Worm (Caenorhabditis elegans): Measurements from ENCODE around the gene cyn-17.

Gene cyn-17

DNA sequence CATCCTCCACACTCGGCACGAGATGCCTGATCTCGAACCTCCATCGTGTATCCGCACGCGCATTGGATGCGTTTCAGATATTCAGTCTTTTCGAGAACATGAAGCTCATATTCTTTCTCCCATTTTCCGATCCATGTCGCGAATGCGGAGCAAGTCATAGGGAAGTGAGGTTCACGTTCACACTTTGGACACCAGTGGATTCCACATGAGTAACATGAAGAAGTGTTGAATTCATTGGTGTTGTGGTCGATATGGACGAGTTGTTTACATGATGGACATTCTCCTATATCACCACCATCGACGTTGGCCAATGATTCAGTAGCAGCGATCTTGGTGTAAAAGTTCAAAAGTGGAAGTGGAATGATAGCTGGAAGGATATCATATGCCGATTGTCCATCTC, 41.5 kb downstream of the cyn-17 start:
- peak; percentile 32 for TF ChIP-seq nhr-25 (tag; optimal IDR thresholded peaks at IDR 0.05)
- TF ChIP-seq pha-4 (tag; optimal IDR thresholded peaks at IDR 0.05), result no peak

DNA sequence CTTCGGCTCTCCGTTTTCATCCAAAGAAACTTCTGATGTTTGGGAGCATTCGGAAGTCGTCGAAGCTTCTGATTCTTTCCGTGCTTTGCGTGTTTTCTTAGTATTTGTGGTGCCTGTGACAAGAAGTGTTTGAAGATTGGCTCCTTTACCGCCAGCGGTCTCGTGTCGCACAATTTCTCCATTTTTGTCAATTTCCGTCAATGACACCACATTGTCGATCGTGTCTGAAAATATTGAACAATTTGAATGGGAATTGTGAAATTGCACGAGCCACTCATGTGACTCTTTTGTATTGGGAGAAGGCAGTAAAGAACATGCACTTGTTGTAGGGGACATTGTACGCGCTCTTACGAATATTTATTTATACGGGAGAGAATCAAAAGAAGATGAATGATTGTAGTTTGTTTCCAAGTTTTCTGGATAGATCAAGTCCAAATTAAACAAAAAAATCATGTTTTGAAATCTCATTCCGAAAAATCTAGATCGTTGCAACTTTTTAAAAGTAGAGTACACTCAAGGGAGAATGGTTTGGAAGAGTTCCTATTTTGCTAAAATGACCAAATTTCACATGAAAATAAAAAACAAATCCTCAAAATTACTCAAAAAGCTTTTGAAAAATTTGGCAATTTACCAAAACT, 43.2 kb downstream of the cyn-17 start:
- TF ChIP-seq mdl-1 (tag; optimal IDR thresholded peaks at IDR 0.05), result no peak
- TF ChIP-seq pqm-1 (tag; optimal IDR thresholded peaks at IDR 0.05), result peak; percentile 70
- no peak for TF ChIP-seq mml-1 (tag; optimal IDR thresholded peaks at IDR 0.05)
- peak; percentile 48 for TF ChIP-seq pha-4 (tag; optimal IDR thresholded peaks at IDR 0.05)
- TF ChIP-seq ama-1 (optimal IDR thresholded peaks at IDR 0.05), result peak; percentile 74
- peak; percentile 51 for TF ChIP-seq elt-2 (tag; optimal IDR thresholded peaks at IDR 0.05)

DNA sequence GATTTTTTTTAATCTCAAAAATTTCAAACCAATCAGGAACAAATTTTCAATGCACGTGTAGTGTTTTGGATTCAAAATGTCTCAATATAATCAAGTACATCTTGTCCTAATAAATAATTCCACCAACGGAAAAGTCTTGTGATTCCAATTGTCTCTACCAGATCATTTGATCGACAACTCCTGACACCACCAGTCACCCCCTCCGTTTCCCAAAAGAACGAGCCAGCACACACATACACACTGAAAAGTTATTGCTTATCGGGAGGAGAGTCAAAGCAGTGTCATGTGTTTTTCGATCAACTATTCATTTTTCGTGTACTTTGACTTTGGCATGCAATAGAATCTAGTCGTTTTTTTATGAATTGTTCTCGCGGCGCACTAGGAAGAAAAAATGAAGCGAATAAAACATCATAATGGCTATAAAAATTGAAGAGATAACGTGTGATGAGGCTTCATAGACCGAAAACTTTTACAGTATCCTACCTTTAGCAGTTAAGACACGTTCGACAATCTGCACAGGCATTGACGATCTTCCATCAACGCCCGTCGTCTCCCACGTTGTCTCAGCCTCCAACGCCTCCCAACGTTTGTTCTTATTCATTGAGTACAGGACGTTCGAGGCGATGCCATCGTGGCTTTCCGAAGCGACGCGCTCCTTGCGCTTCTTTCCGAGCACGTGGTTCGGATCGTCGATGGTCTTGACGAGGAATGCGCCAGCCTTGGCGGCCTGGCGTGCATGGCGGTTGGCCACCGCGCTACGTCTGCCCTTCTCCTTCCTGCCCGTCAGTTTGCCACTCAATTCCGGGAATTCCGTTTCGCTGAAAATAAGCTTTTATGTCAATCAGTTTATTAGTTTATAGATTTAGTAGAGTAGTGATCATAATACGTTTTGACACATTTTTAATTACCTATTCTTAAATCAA, 44.2 kb downstream of the cyn-17 start:
- TF ChIP-seq ama-1 (optimal IDR thresholded peaks at IDR 0.05) (peak; percentile 62), nhr-23 (tag; optimal IDR thresholded peaks at IDR 0.05) (peak; percentile 27), jun-1 (tag; optimal IDR thresholded peaks at IDR 0.05) (peak; percentile 77), zag-1 (tag; optimal IDR thresholded peaks at IDR 0.05) (no peak), egl-27 (tag; optimal IDR thresholded peaks at IDR 0.05) (no peak), egl-5 (tag; optimal IDR thresholded peaks at IDR 0.05) (peak; percentile 82), nhr-25 (tag; optimal IDR thresholded peaks at IDR 0.05) (no peak), pqm-1 (tag; optimal IDR thresholded peaks at IDR 0.05) (peak; percentile 91), pha-4 (tag; optimal IDR thresholded peaks at IDR 0.05) (peak; percentile 28), nfya-1 (tag; optimal IDR thresholded peaks at IDR 0.05; ENCODE audit: insufficient read depth) (peak; percentile 33), nhr-11 (tag; optimal IDR thresholded peaks at IDR 0.05) (peak; percentile 45), elt-2 (tag; optimal IDR thresholded peaks at IDR 0.05) (peak; percentile 87), unc-39 (tag; optimal IDR thresholded peaks at IDR 0.05) (no peak), skn-1 (tag; optimal IDR thresholded peaks at IDR 0.05) (peak; percentile 39)

DNA sequence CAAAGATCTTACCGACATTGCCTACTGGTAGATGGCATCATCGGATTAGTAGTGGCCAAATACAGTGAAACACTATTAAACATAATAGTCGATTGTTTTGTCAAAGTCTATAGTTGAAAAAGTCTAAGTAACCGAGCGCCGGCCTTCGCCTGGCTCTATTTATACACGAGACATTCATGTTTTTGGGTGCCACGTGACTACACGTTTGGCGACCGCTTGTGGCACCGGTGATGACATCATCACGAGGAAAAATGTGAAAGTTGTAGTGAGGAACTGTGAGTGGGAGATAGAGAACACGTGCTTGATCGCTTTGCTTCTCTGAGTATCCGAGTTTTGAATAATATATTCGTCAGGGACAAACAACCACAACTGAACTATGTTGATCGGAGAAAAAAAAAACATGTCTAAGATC, 44.9 kb downstream of the cyn-17 start:
- TF ChIP-seq pha-4 (tag; optimal IDR thresholded peaks at IDR 0.05), result peak; percentile 84
- no peak for TF ChIP-seq ceh-16 (tag; optimal IDR thresholded peaks at IDR 0.05)
- no peak for TF ChIP-seq nhr-12 (tag; optimal IDR thresholded peaks at IDR 0.05)
- no peak for TF ChIP-seq R02D3.7 (tag; optimal IDR thresholded peaks at IDR 0.05)
- TF ChIP-seq fkh-10 (GFP tag; optimal IDR thresholded peaks at IDR 0.05), result no peak
- TF ChIP-seq nhr-25 (tag; optimal IDR thresholded peaks at IDR 0.05), result peak; percentile 97
- no peak for TF ChIP-seq eor-1 (tag; optimal IDR thresholded peaks at IDR 0.05)
- TF ChIP-seq ama-1 (optimal IDR thresholded peaks at IDR 0.05), result peak; percentile 63
- TF ChIP-seq hmg-11 (tag; optimal IDR thresholded peaks at IDR 0.05), result no peak
- TF ChIP-seq elt-1 (tag; optimal IDR thresholded peaks at IDR 0.05), result peak; percentile 42
- TF ChIP-seq nhr-76 (tag; optimal IDR thresholded peaks at IDR 0.05), result no peak
- no peak for TF ChIP-seq lin-39 (tag; optimal IDR thresholded peaks at IDR 0.05)
- TF ChIP-seq ceh-28 (tag; optimal IDR thresholded peaks at IDR 0.05), result no peak
- peak; percentile 67 for TF ChIP-seq pqm-1 (tag; optimal IDR thresholded peaks at IDR 0.05)
- TF ChIP-seq egl-5 (tag; optimal IDR thresholded peaks at IDR 0.05), result peak; percentile 70
- TF ChIP-seq tbx-2 (tag; optimal IDR thresholded peaks at IDR 0.05), result peak; percentile 14
- TF ChIP-seq jun-1 (tag; optimal IDR thresholded peaks at IDR 0.05), result peak; percentile 86
- no peak for TF ChIP-seq unc-62 (GFP tag; optimal IDR thresholded peaks at IDR 0.05)
- TF ChIP-seq daf-12 (tag; optimal IDR thresholded peaks at IDR 0.05), result no peak
- TF ChIP-seq nfya-1 (tag; optimal IDR thresholded peaks at IDR 0.05; ENCODE audit: insufficient read depth), result peak; percentile 72
- TF ChIP-seq skn-1 (tag; optimal IDR thresholded peaks at IDR 0.05), result no peak
- no peak for TF ChIP-seq ZK546.5 (tag; optimal IDR thresholded peaks at IDR 0.05)
- peak; percentile 80 for TF ChIP-seq ztf-4 (tag; optimal IDR thresholded peaks at IDR 0.05)
- no peak for TF ChIP-seq fos-1 (tag; optimal IDR thresholded peaks at IDR 0.05)
- no peak for TF ChIP-seq nhr-77 (tag; optimal IDR thresholded peaks at IDR 0.05)
- TF ChIP-seq fkh-2 (tag; optimal IDR thresholded peaks at IDR 0.05), result no peak
- no peak for TF ChIP-seq nhr-67 (tag; optimal IDR thresholded peaks at IDR 0.05)
- TF ChIP-seq mml-1 (tag; optimal IDR thresholded peaks at IDR 0.05), result peak; percentile 2
- peak; percentile 93 for TF ChIP-seq nhr-43 (tag; optimal IDR thresholded peaks at IDR 0.05; ENCODE audit: poor library complexity, severe bottlenecking)
- TF ChIP-seq lin-15B (tag; optimal IDR thresholded peaks at IDR 0.05), result no peak
- TF ChIP-seq unc-39 (tag; optimal IDR thresholded peaks at IDR 0.05), result no peak
- TF ChIP-seq nhr-23 (tag; optimal IDR thresholded peaks at IDR 0.05), result peak; percentile 82
- no peak for TF ChIP-seq elt-3 (tag; optimal IDR thresholded peaks at IDR 0.05)
- TF ChIP-seq mdl-1 (tag; optimal IDR thresholded peaks at IDR 0.05), result peak; percentile 67
- peak; percentile 47 for TF ChIP-seq elt-2 (tag; optimal IDR thresholded peaks at IDR 0.05)
- no peak for TF ChIP-seq ceh-82 (tag; optimal IDR thresholded peaks at IDR 0.05)
- TF ChIP-seq nhr-11 (tag; optimal IDR thresholded peaks at IDR 0.05), result no peak
- no peak for TF ChIP-seq nhr-28 (tag; optimal IDR thresholded peaks at IDR 0.05)
- no peak for TF ChIP-seq egl-27 (tag; optimal IDR thresholded peaks at IDR 0.05)
- TF ChIP-seq ztf-11 (tag; optimal IDR thresholded peaks at IDR 0.05), result no peak
- no peak for TF ChIP-seq ceh-9 (tag; optimal IDR thresholded peaks at IDR 0.05)
